Worm (Caenorhabditis elegans) whole organism, midembryonic: ENCODE results near the gene T26C11.4.

Experiments
- T22C8.4 ChIP-seq: fragments of 200-800 bp; sonication (Bioruptor generic); IDR thresholded peaks from 2 replicates; pipeline ENCODE4 v1.3.6; 2022; ENCODE audit warnings: missing genetic modification characterization, missing compliant biosample characterization
- cog-1 ChIP-seq: sonication (generic microtip); optimal IDR thresholded peaks from 2 replicates; lab custom pipeline; 2016; ENCODE audit warnings: missing genetic modification characterization, missing compliant biosample characterization
- flt-1 ChIP-seq: fragments of 200-800 bp; sonication (Bioruptor generic); IDR thresholded peaks from 2 replicates; pipeline ENCODE4 v1.3.6; 2022; ENCODE audit warnings: missing genetic modification characterization, missing compliant biosample characterization
- klf-2 ChIP-seq: fragments of 200-800 bp; sonication (Bioruptor generic); conservative IDR thresholded peaks from 2 replicates; pipeline ENCODE4 v1.3.6; 2022; ENCODE audit warnings: missing genetic modification reagents, missing genetic modification characterization, missing compliant biosample characterization
- med-1 ChIP-seq: sonication (generic microtip); optimal IDR thresholded peaks from 2 replicates; lab custom pipeline; 2017; ENCODE audit warnings: missing genetic modification characterization, mild to moderate bottlenecking, missing compliant biosample characterization, antibody characterized with exemption, missing genetic modification reagents; ENCODE audit not compliant: insufficient read depth
- ref-1 ChIP-seq: fragments of 200-800 bp; sonication (Bioruptor generic); conservative IDR thresholded peaks from 2 replicates; pipeline ENCODE4 v1.3.6; 2022; ENCODE audit warnings: missing genetic modification reagents, missing genetic modification characterization, missing compliant biosample characterization
- tab-1 ChIP-seq: fragments of 200-800 bp; sonication (Bioruptor generic); IDR thresholded peaks from 2 replicates; pipeline ENCODE4 v1.3.6; 2022; ENCODE audit warnings: missing genetic modification characterization, missing compliant biosample characterization
- ztf-23 ChIP-seq: fragments of 200-800 bp; sonication (Bioruptor generic); IDR thresholded peaks from 2 replicates; pipeline ENCODE4 v1.3.6; 2022; ENCODE audit warnings: missing genetic modification reagents, missing genetic modification characterization, missing compliant biosample characterization
- ztf-29 ChIP-seq: fragments of 200-800 bp; sonication (Bioruptor generic); IDR thresholded peaks from 2 replicates; pipeline ENCODE4 v1.3.6; 2022; ENCODE audit warnings: missing genetic modification reagents, missing genetic modification characterization, missing compliant biosample characterization

ce11 chrX:1850525-1850924, 5.2 kb upstream of the T26C11.4 start:
- TF ChIP-seq tab-1 (GFP tag; lab: Robert Waterston, UW) (no peak), ztf-23 (GFP tag; lab: Robert Waterston, UW) (no peak), cog-1 (no peak), T22C8.4 (no peak), flt-1 (GFP tag; lab: Robert Waterston, UW) (no peak), ref-1 (GFP tag; lab: Robert Waterston, UW) (no peak), ztf-29 (no peak), klf-2 (GFP tag; lab: Robert Waterston, UW) (no peak), med-1 (GFP tag; lab: Kevin White, UChicago) (no peak)
